Worm (Caenorhabditis elegans) whole organism, L3 larva: ENCODE data around the gene C08F11.17.

Source experiments
- ama-1 ChIP-seq: fragments of 150-350 bp; optimal IDR thresholded peaks from 2 replicates; lab custom pipeline; 2018
- elt-2 ChIP-seq: sonication (generic microtip); optimal IDR thresholded peaks from 2 replicates; lab custom pipeline; 2016; ENCODE audit warnings: missing genetic modification reagents, mild to moderate bottlenecking, missing genetic modification characterization, missing compliant biosample characterization
- nhr-11 ChIP-seq: fragments of 150-350 bp; optimal IDR thresholded peaks from 2 replicates; lab custom pipeline; 2014; ENCODE audit warnings: missing biosample characterization, missing genetic modification characterization
- nhr-12 ChIP-seq: fragments of 150-350 bp; optimal IDR thresholded peaks from 2 replicates; lab custom pipeline; 2014; ENCODE audit warnings: missing biosample characterization, missing genetic modification characterization
- nhr-23 ChIP-seq: fragments of 150-350 bp; optimal IDR thresholded peaks from 2 replicates; lab custom pipeline; 2014; ENCODE audit warnings: missing biosample characterization, missing genetic modification reagents, missing genetic modification characterization
- skn-1 ChIP-seq: fragments of 150-350 bp; optimal IDR thresholded peaks from 2 replicates; lab custom pipeline; 2014; ENCODE audit warnings: missing biosample characterization, missing genetic modification characterization
- unc-39 ChIP-seq: sonication (generic microtip); optimal IDR thresholded peaks from 4 replicates; lab custom pipeline; 2017; ENCODE audit warnings: missing biosample characterization, missing genetic modification characterization
- unc-62 ChIP-seq: fragments of 150-350 bp; sonication (generic microtip); optimal IDR thresholded peaks from 4 replicates; lab custom pipeline; 2014; ENCODE audit warnings: missing biosample characterization, missing genetic modification reagents, missing genetic modification characterization
- ztf-11 ChIP-seq: fragments of 150-350 bp; optimal IDR thresholded peaks from 2 replicates; lab custom pipeline; 2014; ENCODE audit warnings: missing biosample characterization, missing genetic modification characterization

DNA sequence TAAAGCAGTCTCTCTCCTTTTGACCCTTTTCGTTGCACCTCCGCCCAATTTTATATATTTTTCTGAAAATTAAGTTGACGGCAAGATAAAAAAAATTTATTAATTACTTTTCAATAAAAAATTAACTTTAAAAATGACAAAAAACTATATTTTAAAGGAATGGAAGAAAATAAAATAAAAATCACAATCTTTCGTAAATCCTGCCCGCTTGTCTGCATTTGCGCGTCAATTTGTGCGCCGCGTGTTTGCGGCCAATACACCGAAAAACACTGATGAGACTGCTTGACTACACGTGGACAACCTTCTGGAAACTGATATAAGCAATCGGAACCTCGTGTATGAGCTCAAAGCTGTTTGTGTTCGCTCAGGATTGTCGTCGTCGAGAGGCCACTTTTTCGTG lies 13.2 kb downstream of the C08F11.17 start, which contains the start of gene C08F11.7:
- no peak for TF ChIP-seq unc-39 (tag; lab: Kevin White, UChicago)
- no peak for TF ChIP-seq nhr-11
- no peak for TF ChIP-seq nhr-12 (tag; lab: Kevin White, UChicago)
- no peak for TF ChIP-seq ama-1 (lab: Kevin White, UChicago)
- no peak for TF ChIP-seq unc-62
- TF ChIP-seq skn-1 (tag; lab: Kevin White, UChicago) = no peak
- no peak for TF ChIP-seq ztf-11 (tag; lab: Kevin White, UChicago)
- TF ChIP-seq elt-2 = no peak
- no peak for TF ChIP-seq nhr-23 (tag; lab: Kevin White, UChicago)
